Fruit fly (Drosophila melanogaster): Measurements from ENCODE around the gene Hex-t1.

DNA sequence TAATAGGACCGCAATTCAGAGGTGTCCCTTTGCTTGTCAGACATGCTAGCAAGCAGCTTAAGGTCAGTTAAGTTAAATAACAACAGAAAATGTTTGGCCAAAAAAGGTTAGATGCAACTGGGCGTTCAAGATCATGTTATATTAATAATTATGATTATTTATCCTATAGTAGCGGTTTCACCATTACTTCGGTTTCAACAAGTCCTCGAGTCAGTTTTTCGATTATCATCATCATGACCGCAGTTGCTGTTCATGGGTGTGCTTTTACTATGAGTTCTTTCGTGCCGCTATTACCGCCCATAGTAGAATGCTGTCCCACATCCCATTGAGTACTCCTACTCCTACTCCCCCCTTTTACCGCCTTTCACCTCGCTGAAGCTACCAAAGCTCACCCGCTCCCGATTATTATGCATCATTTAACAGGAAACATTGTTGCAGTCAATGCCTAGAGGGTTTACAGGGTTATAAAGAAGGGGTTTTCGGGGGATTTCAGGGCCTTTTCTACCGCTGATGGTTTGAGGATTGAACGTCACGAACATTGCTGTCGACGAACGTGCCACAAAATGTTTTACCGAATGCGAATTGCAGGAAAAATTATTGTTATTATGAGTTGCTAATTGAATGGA lies 36.5 kb downstream of the Hex-t1 start:
- TF ChIP-seq CG14711 (tag; optimal IDR thresholded peaks at IDR 0.05) (no peak), CG12768 (GFP tag; optimal IDR thresholded peaks at IDR 0.05) (no peak), Clk (GFP tag; optimal IDR thresholded peaks at IDR 0.05) (no peak)
